Worm (Caenorhabditis elegans): ENCODE data around the gene F55H2.5.

- no peak for TF ChIP-seq lin-11 (tag; optimal IDR thresholded peaks at IDR 0.05)
- no peak for TF ChIP-seq ama-1 (optimal IDR thresholded peaks at IDR 0.05)
- no peak for TF ChIP-seq ceh-9 (tag; optimal IDR thresholded peaks at IDR 0.05)
- TF ChIP-seq unc-42 (tag; optimal IDR thresholded peaks at IDR 0.05) = no peak
Observed at ce11 chrIII:9488431-9488830, 22.8 kb upstream of the F55H2.5 start, which contains the start of gene nlp-36.
